Fruit fly (Drosophila melanogaster): ENCODE measurements around the gene Ubi-p63E.

DNA sequence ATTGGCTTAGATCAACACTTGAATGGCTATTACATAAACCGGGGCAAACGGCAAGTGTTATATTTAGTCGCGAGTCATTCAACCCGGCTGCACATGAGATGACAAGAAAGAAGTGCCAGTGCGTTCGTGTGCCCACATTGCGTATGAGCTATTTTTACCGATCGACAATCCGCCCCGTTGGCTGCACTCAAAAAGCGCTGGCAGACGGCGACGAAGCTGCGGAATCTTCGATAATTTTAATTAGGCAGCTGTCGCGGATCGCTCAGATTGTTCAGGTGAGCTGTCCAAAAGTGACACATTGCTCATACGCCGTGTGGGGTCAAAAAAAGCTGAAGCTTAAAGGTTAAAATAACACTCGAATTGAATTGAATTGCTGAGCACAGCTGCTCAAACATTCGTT lies 31.1 kb upstream of the Ubi-p63E start:
- no peak for TF ChIP-seq brk (GFP tag; optimal IDR thresholded peaks at IDR 0.05)
- no peak for TF ChIP-seq pan (optimal IDR thresholded peaks at IDR 0.05)
- TF ChIP-seq sage (GFP tag; optimal IDR thresholded peaks at IDR 0.05), result no peak
- no peak for TF ChIP-seq usp (GFP tag; optimal IDR thresholded peaks at IDR 0.05)
- TF ChIP-seq Hr78 (GFP tag; optimal IDR thresholded peaks at IDR 0.05), result no peak
- no peak for TF ChIP-seq ey (GFP tag; optimal IDR thresholded peaks at IDR 0.05)
- no peak for TF ChIP-seq Hr83 (GFP tag; optimal IDR thresholded peaks at IDR 0.05; ENCODE audit: poor library complexity, severe bottlenecking)
- no peak for TF ChIP-seq br (GFP tag; optimal IDR thresholded peaks at IDR 0.05)
- TF ChIP-seq Mio (GFP tag; optimal IDR thresholded peaks at IDR 0.05), result no peak

All from whole organism, wandering third instar larva.